Worm (Caenorhabditis elegans) whole organism, mixed stage, embryonic: ENCODE results near the gene rfip-2.

Source experiments
- M03D4.4 ChIP-seq: sonication (generic microtip); optimal IDR thresholded peaks from 2 replicates; lab custom pipeline; 2017; ENCODE audit warnings: mild to moderate bottlenecking, missing genetic modification characterization, missing compliant biosample characterization
- bed-3 ChIP-seq: fragments of 200-800 bp; sonication (Bioruptor generic); optimal IDR thresholded peaks from 3 replicates; lab custom pipeline; 2018; ENCODE audit warnings: mild to moderate bottlenecking, missing genetic modification characterization, moderate library complexity, missing compliant biosample characterization
- blmp-1 ChIP-seq: fragments of 150-350 bp; optimal IDR thresholded peaks from 2 replicates; lab custom pipeline; 2014; ENCODE audit warnings: missing biosample characterization, missing genetic modification characterization
- ceh-39 ChIP-seq: fragments of 150-350 bp; optimal IDR thresholded peaks from 2 replicates; lab custom pipeline; 2014; ENCODE audit warnings: missing biosample characterization, missing genetic modification characterization
- ceh-43 ChIP-seq: fragments of 200-800 bp; sonication (Bioruptor generic); optimal IDR thresholded peaks from 2 replicates; lab custom pipeline; 2018; ENCODE audit warnings: mild to moderate bottlenecking, missing genetic modification characterization, moderate library complexity, missing compliant biosample characterization
- ces-1 ChIP-seq: fragments of 150-350 bp; optimal IDR thresholded peaks from 2 replicates; lab custom pipeline; 2014; ENCODE audit warnings: missing biosample characterization, missing genetic modification reagents, missing genetic modification characterization
- cnd-1 ChIP-seq: fragments of 200-800 bp; sonication (Bioruptor generic); optimal IDR thresholded peaks from 2 replicates; lab custom pipeline; 2018; ENCODE audit warnings: mild to moderate bottlenecking, missing genetic modification characterization, missing compliant biosample characterization
- drap-1 ChIP-seq: fragments of 200-800 bp; sonication (Bioruptor generic); optimal IDR thresholded peaks from 3 replicates; lab custom pipeline; 2018; ENCODE audit warnings: mild to moderate bottlenecking, missing genetic modification characterization, missing compliant biosample characterization
- elt-1 ChIP-seq: sonication (generic microtip); optimal IDR thresholded peaks from 2 replicates; lab custom pipeline; 2017; ENCODE audit warnings: missing genetic modification characterization, mild to moderate bottlenecking, missing compliant biosample characterization, antibody characterized with exemption, moderate library complexity, borderline replicate concordance; ENCODE audit not compliant: insufficient read depth
- elt-3 ChIP-seq: fragments of 150-350 bp; optimal IDR thresholded peaks from 2 replicates; lab custom pipeline; 2014; ENCODE audit warnings: missing biosample characterization, missing genetic modification characterization
- ham-2 ChIP-seq: fragments of 200-800 bp; sonication (Bioruptor generic); optimal IDR thresholded peaks from 2 replicates; lab custom pipeline; 2018; ENCODE audit warnings: mild to moderate bottlenecking, missing genetic modification characterization, missing compliant biosample characterization
- hlh-1 ChIP-seq: fragments of 150-350 bp; optimal IDR thresholded peaks from 2 replicates; lab custom pipeline; 2014; ENCODE audit warnings: missing biosample characterization, missing genetic modification reagents, missing genetic modification characterization
- lin-13 ChIP-seq: fragments of 150-350 bp; optimal IDR thresholded peaks from 2 replicates; lab custom pipeline; 2014; ENCODE audit warnings: missing biosample characterization, missing genetic modification characterization
- lin-32 ChIP-seq: fragments of 200-800 bp; sonication (Bioruptor generic); optimal IDR thresholded peaks from 2 replicates; lab custom pipeline; 2018; ENCODE audit warnings: mild to moderate bottlenecking, missing genetic modification characterization, missing compliant biosample characterization
- lsy-2 ChIP-seq: fragments of 150-350 bp; optimal IDR thresholded peaks from 2 replicates; lab custom pipeline; 2014; ENCODE audit warnings: missing biosample characterization, missing genetic modification characterization
- mab-5 ChIP-seq: fragments of 150-350 bp; optimal IDR thresholded peaks from 2 replicates; lab custom pipeline; 2014; ENCODE audit warnings: missing biosample characterization, missing genetic modification characterization
- mep-1 ChIP-seq: fragments of 150-350 bp; optimal IDR thresholded peaks from 2 replicates; lab custom pipeline; 2017; ENCODE audit warnings: missing biosample characterization, missing genetic modification reagents, missing genetic modification characterization, inconsistent platforms
- nhr-2 ChIP-seq: fragments of 150-350 bp; optimal IDR thresholded peaks from 2 replicates; lab custom pipeline; 2014; ENCODE audit warnings: missing biosample characterization, missing genetic modification characterization
- nhr-237 ChIP-seq: fragments of 150-350 bp; optimal IDR thresholded peaks from 2 replicates; lab custom pipeline; 2014; ENCODE audit warnings: missing biosample characterization, missing genetic modification characterization
- nhr-28 ChIP-seq: fragments of 150-350 bp; optimal IDR thresholded peaks from 2 replicates; lab custom pipeline; 2014; ENCODE audit warnings: missing biosample characterization, missing genetic modification characterization
- nhr-76 ChIP-seq: sonication (generic microtip); optimal IDR thresholded peaks from 2 replicates; lab custom pipeline; 2017; ENCODE audit warnings: missing biosample characterization, missing genetic modification characterization
- pha-4 ChIP-seq: fragments of 150-350 bp; optimal IDR thresholded peaks from 2 replicates; lab custom pipeline; 2018; ENCODE audit warnings: missing biosample characterization, missing genetic modification reagents, missing genetic modification characterization
- sem-2 ChIP-seq: fragments of 200-800 bp; sonication (Bioruptor generic); optimal IDR thresholded peaks from 2 replicates; lab custom pipeline; 2018; ENCODE audit warnings: mild to moderate bottlenecking, missing genetic modification characterization, missing compliant biosample characterization
- snpc-4 ChIP-seq: fragments of 150-350 bp; optimal IDR thresholded peaks from 2 replicates; lab custom pipeline; 2014; ENCODE audit warnings: missing biosample characterization, missing genetic modification characterization
- sptf-1 ChIP-seq: sonication (generic microtip); optimal IDR thresholded peaks from 2 replicates; lab custom pipeline; 2017; ENCODE audit warnings: mild to moderate bottlenecking, missing genetic modification characterization, moderate library complexity, missing compliant biosample characterization
- tbx-8 ChIP-seq: fragments of 200-800 bp; sonication (Bioruptor generic); optimal IDR thresholded peaks from 2 replicates; lab custom pipeline; 2018; ENCODE audit warnings: mild to moderate bottlenecking, missing genetic modification characterization, moderate library complexity, missing compliant biosample characterization
- unc-39 ChIP-seq: fragments of 150-350 bp; optimal IDR thresholded peaks from 2 replicates; lab custom pipeline; 2014; ENCODE audit warnings: missing biosample characterization, missing genetic modification characterization
- unc-62 ChIP-seq: fragments of 150-350 bp; optimal IDR thresholded peaks from 2 replicates; lab custom pipeline; 2014; ENCODE audit warnings: missing biosample characterization, missing genetic modification reagents, missing genetic modification characterization
- zip-8 ChIP-seq: fragments of 150-350 bp; optimal IDR thresholded peaks from 2 replicates; lab custom pipeline; 2014; ENCODE audit warnings: missing biosample characterization, missing genetic modification characterization
- ztf-11 ChIP-seq: fragments of 150-350 bp; optimal IDR thresholded peaks from 2 replicates; lab custom pipeline; 2014; ENCODE audit warnings: missing biosample characterization, missing genetic modification characterization

rfip-2 gene

DNA sequence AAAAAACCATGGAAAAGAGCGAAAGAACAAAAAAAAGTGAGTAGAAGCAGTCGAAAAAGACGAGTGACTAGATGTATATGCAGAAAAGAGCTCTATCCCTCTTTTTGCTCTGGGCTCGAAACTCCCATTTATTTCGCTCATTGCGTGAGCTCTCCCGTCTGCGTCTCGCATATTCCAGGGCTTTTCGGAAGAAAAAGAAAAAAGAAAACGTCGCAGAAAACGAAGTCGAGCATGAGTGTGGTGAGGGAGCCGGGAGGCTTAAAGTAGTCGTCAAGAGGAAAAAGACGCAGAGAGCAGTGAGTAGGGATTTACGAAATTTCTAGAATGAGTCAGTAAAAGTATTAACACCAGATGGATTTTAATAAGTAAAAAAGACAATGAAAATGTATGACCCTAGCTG is 36.2 kb downstream of the rfip-2 start:
- TF ChIP-seq cnd-1 (tag; lab: Kevin White, UChicago) (no peak), ces-1 (GFP tag; lab: Kevin White, UChicago) (peak; percentile 67), bed-3 (no peak), mep-1 (tag; lab: Kevin White, UChicago) (peak; percentile 25), unc-39 (no peak)
- TF ChIP-seq, all 35 proteins: peak for 2

DNA sequence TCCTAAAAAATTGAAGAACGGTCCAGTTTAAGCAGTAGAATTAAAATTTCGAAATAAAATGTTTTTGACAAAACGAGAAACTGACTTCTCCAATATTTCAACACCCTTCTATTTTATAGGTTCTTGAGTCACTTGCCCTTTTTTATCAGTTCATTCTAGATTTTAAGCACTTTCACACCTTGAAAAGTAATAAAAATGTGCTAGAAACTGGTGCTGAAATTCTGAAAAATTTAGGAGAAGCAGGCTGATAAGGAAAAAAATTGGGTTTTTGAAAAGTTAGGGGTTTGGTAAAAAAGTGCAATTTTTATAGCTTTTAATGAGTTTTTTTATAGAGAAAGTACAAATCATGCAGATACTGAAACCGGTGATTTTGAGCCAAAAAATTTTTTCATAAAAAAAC is 36.7 kb downstream of the rfip-2 start:
- no peak for TF ChIP-seq cnd-1 (tag; lab: Kevin White, UChicago)
- no peak for TF ChIP-seq drap-1
- no peak for TF ChIP-seq sptf-1 (tag; lab: Kevin White, UChicago)
- no peak for TF ChIP-seq mep-1 (tag; lab: Kevin White, UChicago)
- TF ChIP-seq blmp-1 (tag; lab: Kevin White, UChicago): no peak
- TF ChIP-seq nhr-2 (tag; lab: Kevin White, UChicago): no peak
- no peak for TF ChIP-seq M03D4.4 (tag; lab: Kevin White, UChicago)
- TF ChIP-seq ztf-11: no peak
- no peak for TF ChIP-seq bed-3
- TF ChIP-seq nhr-28: no peak
- TF ChIP-seq nhr-76 (tag; lab: Kevin White, UChicago): no peak
- TF ChIP-seq ces-1 (GFP tag; lab: Kevin White, UChicago): no peak
- no peak for TF ChIP-seq ham-2 (GFP tag; lab: Kevin White, UChicago)
- no peak for TF ChIP-seq snpc-4 (tag; lab: Kevin White, UChicago)
- no peak for TF ChIP-seq lin-32
- no peak for TF ChIP-seq sem-2 (GFP tag; lab: Kevin White, UChicago)

ce11 chrII:762942-763341 is 39.4 kb downstream of the rfip-2 start:
- TF ChIP-seq pha-4 (tag; lab: Kevin White, UChicago): no peak
- TF ChIP-seq ham-2 (GFP tag; lab: Kevin White, UChicago): no peak
- no peak for TF ChIP-seq cnd-1 (tag; lab: Kevin White, UChicago)
- no peak for TF ChIP-seq ceh-43 (GFP tag; lab: Kevin White, UChicago)
- TF ChIP-seq snpc-4 (tag; lab: Kevin White, UChicago): no peak
- no peak for TF ChIP-seq elt-1 (tag; lab: Kevin White, UChicago)
- no peak for TF ChIP-seq lsy-2 (tag; lab: Kevin White, UChicago)
- TF ChIP-seq unc-39: no peak
- no peak for TF ChIP-seq nhr-2 (tag; lab: Kevin White, UChicago)
- TF ChIP-seq ceh-39: no peak
- no peak for TF ChIP-seq tbx-8 (GFP tag; lab: Kevin White, UChicago)
- no peak for TF ChIP-seq mab-5 (tag; lab: Kevin White, UChicago)
- TF ChIP-seq mep-1 (tag; lab: Kevin White, UChicago): no peak
- TF ChIP-seq blmp-1 (tag; lab: Kevin White, UChicago): no peak
- no peak for TF ChIP-seq elt-3 (tag; lab: Kevin White, UChicago)

DNA sequence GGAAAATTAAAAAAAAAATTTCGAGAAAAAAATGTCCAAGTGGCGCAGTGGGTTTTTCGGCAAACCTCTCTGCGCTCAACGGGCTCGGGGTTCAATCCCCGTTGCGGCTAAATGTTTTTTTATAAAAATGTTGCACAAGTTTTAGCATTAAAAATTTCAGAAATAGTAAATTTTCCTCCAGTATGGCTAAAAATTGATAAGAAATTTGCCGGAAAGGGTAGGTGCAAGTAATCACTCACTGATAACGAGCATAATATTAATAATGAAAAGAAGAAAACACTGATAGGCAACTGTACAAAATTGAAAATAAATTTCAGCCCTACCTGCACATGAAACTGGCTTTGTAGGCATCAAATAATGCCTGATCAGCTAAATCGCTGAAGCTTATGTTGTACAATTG is 40.8 kb downstream of the rfip-2 start:
- no peak for TF ChIP-seq ham-2 (GFP tag; lab: Kevin White, UChicago)
- no peak for TF ChIP-seq unc-62 (GFP tag; lab: Kevin White, UChicago)
- TF ChIP-seq mab-5 (tag; lab: Kevin White, UChicago): no peak
- no peak for TF ChIP-seq sptf-1 (tag; lab: Kevin White, UChicago)
- TF ChIP-seq cnd-1 (tag; lab: Kevin White, UChicago): no peak
- TF ChIP-seq elt-3 (tag; lab: Kevin White, UChicago): no peak
- TF ChIP-seq ceh-43 (GFP tag; lab: Kevin White, UChicago): no peak
- TF ChIP-seq hlh-1: no peak
- TF ChIP-seq unc-39: no peak
- TF ChIP-seq ces-1 (GFP tag; lab: Kevin White, UChicago): no peak
- no peak for TF ChIP-seq lin-13 (tag; lab: Kevin White, UChicago)
- TF ChIP-seq ztf-11: no peak
- no peak for TF ChIP-seq lsy-2 (tag; lab: Kevin White, UChicago)
- TF ChIP-seq ceh-39: no peak
- TF ChIP-seq zip-8 (tag; lab: Kevin White, UChicago): no peak
- TF ChIP-seq snpc-4 (tag; lab: Kevin White, UChicago): no peak
- TF ChIP-seq, all 35 proteins: peak for 0

ce11 chrII:765219-765618 is 41.6 kb downstream of the rfip-2 start, which contains the start of gene C08G5.7:
Gene C08G5.7, minus strand, starts transcription at chrII:765319.
- TF ChIP-seq ces-1 (GFP tag; lab: Kevin White, UChicago) (peak; percentile 20), nhr-237 (tag; lab: Kevin White, UChicago) (no peak)
